Fruit fly (Drosophila melanogaster): ENCODE data around the gene Ect3.

DNA sequence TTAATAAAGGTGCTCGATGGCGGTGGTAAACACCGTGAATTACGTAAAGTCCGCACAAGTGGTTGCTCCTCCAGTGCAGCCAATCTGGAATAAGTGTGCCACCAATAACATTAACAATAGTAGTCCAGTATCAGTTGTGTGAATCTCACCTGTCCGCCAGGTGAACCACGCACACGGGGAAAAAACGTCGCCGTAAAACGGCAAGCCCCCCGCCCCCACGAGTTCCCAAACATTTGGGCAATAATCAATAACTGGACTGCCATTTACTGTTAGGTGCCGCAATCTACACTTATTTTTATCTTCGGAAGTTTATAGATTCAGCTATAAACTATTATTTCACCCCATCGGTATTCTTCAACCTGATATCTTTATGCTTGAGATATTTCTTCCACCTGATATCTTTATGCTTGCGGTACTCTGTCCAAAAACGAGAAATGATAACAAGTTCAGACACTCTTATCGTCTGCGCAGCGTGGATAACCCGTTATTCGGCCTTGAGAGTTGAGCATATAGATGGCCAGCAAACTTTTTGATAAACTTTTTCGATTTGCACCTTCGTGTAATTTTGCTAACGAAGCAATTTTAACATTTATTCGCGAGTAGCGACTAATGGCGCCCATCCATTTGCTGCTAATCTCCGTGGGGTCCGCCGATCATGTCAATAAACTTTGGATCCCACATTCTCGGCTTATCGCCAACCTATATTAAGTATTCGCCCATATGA is 30.9 kb upstream of the Ect3 start:
- TF ChIP-seq psq (optimal IDR thresholded peaks at IDR 0.05) (no peak), usp (GFP tag; optimal IDR thresholded peaks at IDR 0.05) (no peak), pan (optimal IDR thresholded peaks at IDR 0.05) (no peak)
